Worm (Caenorhabditis elegans) whole organism, L4 larva: ENCODE measurements around the gene F10E9.12.

Source experiments
- F49E8.2 ChIP-seq: sonication (generic microtip); optimal IDR thresholded peaks from 2 replicates; lab custom pipeline; 2016; ENCODE audit warnings: missing compliant biosample characterization, mild to moderate bottlenecking, missing genetic modification characterization, borderline replicate concordance
- T20F7.1 ChIP-seq: fragments of 200-800 bp; sonication (Bioruptor generic); optimal IDR thresholded peaks from 2 replicates; lab custom pipeline; 2018; ENCODE audit warnings: mild to moderate bottlenecking, missing genetic modification characterization, missing compliant biosample characterization
- T26A8.4 ChIP-seq: fragments of 200-800 bp; sonication (Bioruptor generic); IDR thresholded peaks from 2 replicates; pipeline ENCODE4 v1.3.6; 2022; ENCODE audit warnings: missing genetic modification characterization, missing compliant biosample characterization
- aha-1 ChIP-seq: fragments of 150-350 bp; peaks from one replicate; lab custom pipeline; 2014; ENCODE audit warnings: missing biosample characterization, missing genetic modification characterization
- aly-2 ChIP-seq: sonication (generic microtip); optimal IDR thresholded peaks from 2 replicates; lab custom pipeline; 2018; ENCODE audit warnings: missing biosample characterization, missing genetic modification characterization
- daf-16 ChIP-seq, 3 experiments: sonication (generic microtip); optimal IDR thresholded peaks; 2 replicates each; lab custom pipeline; 2016 to 2017; ENCODE audit warnings: missing genetic modification characterization in 3 of 3, missing genetic modification reagents in 3 of 3, mild to moderate bottlenecking in 2 of 3, missing compliant biosample characterization in 2 of 3, missing biosample characterization in 1 of 3, moderate library complexity in 1 of 3
- daf-8 ChIP-seq: fragments of 200-800 bp; sonication (Bioruptor generic); IDR thresholded peaks from 2 replicates; pipeline ENCODE4 v1.3.6; 2022; ENCODE audit warnings: missing genetic modification characterization, missing compliant biosample characterization
- egl-27 ChIP-seq: sonication (generic microtip); optimal IDR thresholded peaks from 3 replicates; lab custom pipeline; 2017; ENCODE audit warnings: missing biosample characterization, missing genetic modification reagents, missing genetic modification characterization
- hlh-11 ChIP-seq: fragments of 200-800 bp; sonication (Bioruptor generic); optimal IDR thresholded peaks from 2 replicates; lab custom pipeline; 2018; ENCODE audit warnings: mild to moderate bottlenecking, missing genetic modification characterization, missing compliant biosample characterization
- mep-1 ChIP-seq: fragments of 150-350 bp; sonication (generic microtip); optimal IDR thresholded peaks from 3 replicates; lab custom pipeline; 2014; ENCODE audit warnings: missing biosample characterization, missing genetic modification characterization
- nhr-10 ChIP-seq: fragments of 150-350 bp; optimal IDR thresholded peaks from 2 replicates; lab custom pipeline; 2014; ENCODE audit warnings: missing biosample characterization, missing genetic modification characterization
- nhr-6 ChIP-seq: fragments of 150-350 bp; optimal IDR thresholded peaks from 2 replicates; lab custom pipeline; 2014; ENCODE audit warnings: missing biosample characterization, missing genetic modification characterization
- nhr-77 ChIP-seq: fragments of 150-350 bp; optimal IDR thresholded peaks from 2 replicates; lab custom pipeline; 2014; ENCODE audit warnings: missing biosample characterization, missing genetic modification characterization
- rbr-2 ChIP-seq: sonication (generic microtip); optimal IDR thresholded peaks from 2 replicates; lab custom pipeline; 2016; ENCODE audit warnings: missing genotype, missing genetic modification characterization, missing compliant biosample characterization
- skn-1 ChIP-seq: fragments of 150-350 bp; optimal IDR thresholded peaks from 2 replicates; lab custom pipeline; 2014; ENCODE audit warnings: missing biosample characterization, missing genetic modification characterization

F10E9.12 gene

ce11 chrIII:8370846-8371257, 46.5 kb downstream of the F10E9.12 start (continued):
- TF ChIP-seq nhr-6 (tag; lab: Kevin White, UChicago) (peak; percentile 44), nhr-10 (tag; lab: Kevin White, UChicago) (no peak), skn-1 (tag; lab: Kevin White, UChicago) (no peak), daf-16 (GFP tag; optimal IDR thresholded peaks at IDR 0.05; lab: Kevin White, UChicago) (no peak), daf-16 (tag; optimal IDR thresholded peaks at IDR 0.05; lab: Kevin White, UChicago) (peak; percentile 80), daf-8 (GFP tag; lab: Robert Waterston, UW) (no peak), egl-27 (no peak), nhr-77 (peak; percentile 6), T20F7.1 (GFP tag; lab: Kevin White, UChicago) (no peak)

- no peak for TF ChIP-seq hlh-11
- no peak for TF ChIP-seq T26A8.4 (GFP tag; lab: Robert Waterston, UW)
- no peak for TF ChIP-seq rbr-2 (tag; lab: Kevin White, UChicago)
- TF ChIP-seq aha-1 (tag; lab: Kevin White, UChicago): peak; percentile 65
- TF ChIP-seq F49E8.2 (tag; lab: Kevin White, UChicago): no peak
Measured at ce11 chrIII:8371595-8372305, 47.4 kb downstream of the F10E9.12 start, which contains the start of gene lmbr-1. Gene lmbr-1 (plus strand): TSS chrIII:8372255.

- TF ChIP-seq mep-1 (tag; lab: Kevin White, UChicago) (peak; percentile 2), T20F7.1 (GFP tag; lab: Kevin White, UChicago) (peak; percentile 39), aly-2 (no peak)
Measured at ce11 chrIII:8375000-8375399, 50.7 kb downstream of the F10E9.12 start, which contains the start of gene met-2. Gene met-2 (plus strand): TSS chrIII:8375300.
